Fruit fly (Drosophila melanogaster) whole organism, embryonic: ENCODE measurements around the gene CG5509.

Experiments
- Ada2b ChIP-seq: fragments of 200-800 bp; sonication (Bioruptor generic); IDR thresholded peaks from 2 replicates; pipeline ENCODE4 v1.3.6; 2022; ENCODE audit warnings: missing biosample characterization, missing genetic modification characterization
- Atf6 ChIP-seq: fragments of 200-800 bp; sonication (Bioruptor generic); IDR thresholded peaks from 2 replicates; pipeline ENCODE4 v1.3.6; 2022; ENCODE audit warnings: missing biosample characterization, missing genetic modification characterization
- CG10147 ChIP-seq: fragments of 200-800 bp; sonication (Bioruptor generic); optimal IDR thresholded peaks from 2 replicates; lab custom pipeline; 2019; ENCODE audit warnings: missing biosample characterization, mild to moderate bottlenecking, missing genetic modification characterization, moderate library complexity
- CG10654 ChIP-seq: fragments of 200-800 bp; sonication (Bioruptor generic); optimal IDR thresholded peaks from 2 replicates; lab custom pipeline; 2016; ENCODE audit warnings: missing biosample characterization, missing genetic modification characterization
- CG12769 ChIP-seq: fragments of 200-800 bp; sonication (Bioruptor generic); optimal IDR thresholded peaks from 2 replicates; lab custom pipeline; 2019; ENCODE audit warnings: missing biosample characterization, mild to moderate bottlenecking, missing genetic modification characterization, moderate library complexity
- CG1529 ChIP-seq: fragments of 200-800 bp; sonication (Bioruptor generic); optimal IDR thresholded peaks from 3 replicates; lab custom pipeline; 2018; ENCODE audit warnings: missing biosample characterization, missing genetic modification characterization
- CG1603 ChIP-seq: fragments of 200-800 bp; sonication (Bioruptor generic); optimal IDR thresholded peaks from 2 replicates; lab custom pipeline; 2019; ENCODE audit warnings: missing biosample characterization, mild to moderate bottlenecking, missing genetic modification characterization, moderate library complexity
- CG1792 ChIP-seq: fragments of 200-800 bp; sonication (Bioruptor generic); optimal IDR thresholded peaks from 2 replicates; lab custom pipeline; 2016; ENCODE audit warnings: missing biosample characterization, missing genetic modification characterization
- CG18011 ChIP-seq: fragments of 200-800 bp; sonication (Bioruptor generic); optimal IDR thresholded peaks from 2 replicates; lab custom pipeline; 2017; ENCODE audit warnings: missing biosample characterization, missing genetic modification characterization, mild to moderate bottlenecking, moderate library complexity, missing genotype
- CG2678 ChIP-seq: fragments of 200-800 bp; sonication (Bioruptor generic); optimal IDR thresholded peaks from 3 replicates; lab custom pipeline; 2019; ENCODE audit warnings: missing biosample characterization, mild to moderate bottlenecking, missing genetic modification characterization, moderate library complexity
- CG30403 ChIP-seq: fragments of 200-800 bp; sonication (Bioruptor generic); optimal IDR thresholded peaks from 3 replicates; lab custom pipeline; 2016; ENCODE audit warnings: missing biosample characterization, missing genetic modification characterization
- CG30431 ChIP-seq: fragments of 200-800 bp; sonication (Bioruptor generic); optimal IDR thresholded peaks from 2 replicates; lab custom pipeline; 2017; ENCODE audit warnings: missing biosample characterization, missing genetic modification characterization
- CG31224 ChIP-seq: fragments of 200-800 bp; sonication (Bioruptor generic); IDR thresholded peaks from 2 replicates; pipeline ENCODE4 v1.3.6; 2022; ENCODE audit warnings: missing biosample characterization, missing genetic modification characterization
- CG4404 ChIP-seq: fragments of 200-800 bp; sonication (Bioruptor generic); IDR thresholded peaks from 2 replicates; pipeline ENCODE4 v1.3.6; 2022; ENCODE audit warnings: missing biosample characterization, missing genetic modification characterization
- CG6689 ChIP-seq: fragments of 200-800 bp; sonication (Bioruptor generic); IDR thresholded peaks from 2 replicates; pipeline ENCODE4 v1.3.6; 2022; ENCODE audit warnings: missing biosample characterization, missing genetic modification characterization
- CG6854 ChIP-seq: fragments of 200-800 bp; sonication (Bioruptor generic); optimal IDR thresholded peaks from 3 replicates; lab custom pipeline; 2017; ENCODE audit warnings: missing biosample characterization, mild to moderate bottlenecking, missing genetic modification characterization
- CG7556 ChIP-seq: fragments of 200-800 bp; sonication (Bioruptor generic); optimal IDR thresholded peaks from 2 replicates; lab custom pipeline; 2017; ENCODE audit warnings: missing biosample characterization, mild to moderate bottlenecking, missing genetic modification characterization
- CG7786 ChIP-seq: fragments of 200-800 bp; sonication (Bioruptor generic); optimal IDR thresholded peaks from 2 replicates; lab custom pipeline; 2016; ENCODE audit warnings: missing biosample characterization, missing genetic modification characterization
- CG8290 ChIP-seq, 3 experiments: fragments of 200-800 bp; sonication (Bioruptor generic); optimal IDR thresholded peaks; 2 replicates each; lab custom pipeline; 2016 to 2019; ENCODE audit warnings: missing biosample characterization in 3 of 3, missing genetic modification characterization in 3 of 3, mild to moderate bottlenecking in 2 of 3, moderate library complexity in 1 of 3
- CG9876 ChIP-seq: fragments of 200-800 bp; sonication (Bioruptor generic); optimal IDR thresholded peaks from 2 replicates; lab custom pipeline; 2016; ENCODE audit warnings: missing biosample characterization, missing genetic modification characterization
- Deaf1 ChIP-seq: fragments of 200-800 bp; optimal IDR thresholded peaks from 3 replicates; lab custom pipeline; 2019; ENCODE audit warnings: missing biosample characterization, mild to moderate bottlenecking, missing genetic modification characterization, moderate library complexity
- Doc3 ChIP-seq: fragments of 200-800 bp; sonication (Bioruptor generic); IDR thresholded peaks from 3 replicates; pipeline ENCODE4 v1.3.6; 2022; ENCODE audit warnings: missing biosample characterization, missing genetic modification characterization; ENCODE audit not compliant: partially characterized antibody
- Fer1 ChIP-seq: fragments of 200-800 bp; sonication (Bioruptor generic); optimal IDR thresholded peaks from 2 replicates; lab custom pipeline; 2017; ENCODE audit warnings: missing biosample characterization, mild to moderate bottlenecking, missing genetic modification characterization
- Fer2 ChIP-seq: fragments of 200-800 bp; sonication (Bioruptor generic); optimal IDR thresholded peaks from 2 replicates; lab custom pipeline; 2018; ENCODE audit warnings: missing biosample characterization, mild to moderate bottlenecking, missing genetic modification characterization, moderate library complexity
- H2.0 ChIP-seq: fragments of 200-800 bp; sonication (Bioruptor generic); IDR thresholded peaks from 2 replicates; pipeline ENCODE4 v1.3.6; 2022; ENCODE audit warnings: missing biosample characterization, missing genetic modification characterization
- Hr39 ChIP-seq: fragments of >200 bp; optimal IDR thresholded peaks from 2 replicates; lab custom pipeline; 2017
- NK7.1 ChIP-seq: fragments of 200-800 bp; sonication (Bioruptor generic); optimal IDR thresholded peaks from 3 replicates; lab custom pipeline; 2016; ENCODE audit warnings: missing biosample characterization, missing genetic modification characterization
- Optix ChIP-seq: fragments of 200-800 bp; sonication (Bioruptor generic); IDR thresholded peaks from 3 replicates; pipeline ENCODE4 v1.3.6; 2022; ENCODE audit warnings: missing biosample characterization, missing genetic modification characterization
- Poxn ChIP-seq: fragments of 200-800 bp; sonication (Bioruptor generic); IDR thresholded peaks from 2 replicates; pipeline ENCODE4 v1.3.6; 2022; ENCODE audit warnings: missing biosample characterization, missing genetic modification characterization
- Sox102F ChIP-seq: fragments of 200-800 bp; sonication (Bioruptor generic); optimal IDR thresholded peaks from 2 replicates; lab custom pipeline; 2018; ENCODE audit warnings: missing biosample characterization, mild to moderate bottlenecking, missing genetic modification characterization, moderate library complexity
- Taf1 ChIP-seq: fragments of 200-800 bp; sonication (Bioruptor generic); IDR thresholded peaks from 2 replicates; pipeline ENCODE4 v1.3.6; 2022; ENCODE audit warnings: missing biosample characterization, missing genetic modification characterization
- Tbp ChIP-seq: fragments of >200 bp; optimal IDR thresholded peaks from 2 replicates; lab custom pipeline; 2018; ENCODE audit warnings: missing biosample characterization, missing genetic modification characterization
- amos ChIP-seq: fragments of 200-800 bp; sonication (Bioruptor generic); IDR thresholded peaks from 2 replicates; pipeline ENCODE4 v1.3.6; 2022; ENCODE audit warnings: missing biosample characterization, missing genetic modification characterization; ENCODE audit not compliant: partially characterized antibody
- aop ChIP-seq: fragments of 200-800 bp; sonication (Bioruptor generic); IDR thresholded peaks from 2 replicates; pipeline ENCODE4 v1.3.6; 2022; ENCODE audit warnings: missing biosample characterization, missing genetic modification characterization
- bab2 ChIP-seq: fragments of 200-800 bp; sonication (Bioruptor generic); optimal IDR thresholded peaks from 2 replicates; lab custom pipeline; 2016; ENCODE audit warnings: missing biosample characterization, missing genetic modification characterization
- bigmax ChIP-seq: fragments of 200-800 bp; sonication (Bioruptor generic); optimal IDR thresholded peaks from 2 replicates; lab custom pipeline; 2018; ENCODE audit warnings: missing biosample characterization, mild to moderate bottlenecking, missing genetic modification characterization
- chif ChIP-seq, 2 experiments: fragments of 200-800 bp; sonication (Bioruptor generic); optimal IDR thresholded peaks; 3 replicates each; lab custom pipeline; 2016; ENCODE audit warnings: missing biosample characterization in 2 of 2, missing genetic modification characterization in 2 of 2
- corto ChIP-seq: fragments of 200-800 bp; sonication (Bioruptor generic); optimal IDR thresholded peaks from 2 replicates; lab custom pipeline; 2016; ENCODE audit warnings: missing biosample characterization, mild to moderate bottlenecking, missing genetic modification characterization, moderate library complexity
- fu2 ChIP-seq: fragments of 200-800 bp; sonication (Bioruptor generic); optimal IDR thresholded peaks from 2 replicates; lab custom pipeline; 2016; ENCODE audit warnings: missing biosample characterization, missing genetic modification characterization
- gsb ChIP-seq: fragments of 200-800 bp; sonication (Bioruptor generic); IDR thresholded peaks from 2 replicates; pipeline ENCODE4 v1.3.6; 2022; ENCODE audit warnings: missing biosample characterization, missing genetic modification characterization
- insv ChIP-seq, 2 experiments: fragments of 200-800 bp; sonication (Bioruptor generic); optimal IDR thresholded peaks; 3 replicates each; lab custom pipeline; 2016 to 2018; ENCODE audit warnings: missing biosample characterization in 2 of 2, missing genetic modification characterization in 2 of 2
- klu ChIP-seq: fragments of 200-800 bp; sonication (Bioruptor generic); IDR thresholded peaks from 2 replicates; pipeline ENCODE4 v1.3.6; 2022; ENCODE audit warnings: missing biosample characterization, missing genetic modification characterization
- maf-S ChIP-seq: fragments of 200-800 bp; sonication (Bioruptor generic); optimal IDR thresholded peaks from 2 replicates; lab custom pipeline; 2016; ENCODE audit warnings: missing biosample characterization, missing genetic modification characterization
- pho ChIP-seq: fragments of 200-800 bp; sonication (Bioruptor generic); optimal IDR thresholded peaks from 2 replicates; lab custom pipeline; 2016; ENCODE audit warnings: missing biosample characterization, missing genetic modification characterization
- pzg ChIP-seq: fragments of 200-800 bp; sonication (Bioruptor generic); optimal IDR thresholded peaks from 3 replicates; lab custom pipeline; 2018; ENCODE audit warnings: missing biosample characterization, mild to moderate bottlenecking, missing genetic modification characterization, moderate library complexity
- ranshi ChIP-seq: fragments of 200-800 bp; sonication (Bioruptor generic); IDR thresholded peaks from 2 replicates; pipeline ENCODE4 v1.3.6; 2022; ENCODE audit warnings: missing biosample characterization, missing genetic modification characterization
- sd ChIP-seq: fragments of 200-800 bp; sonication (Bioruptor generic); optimal IDR thresholded peaks from 3 replicates; lab custom pipeline; 2018; ENCODE audit warnings: missing biosample characterization, mild to moderate bottlenecking, missing genetic modification characterization, moderate library complexity
- sens-2 ChIP-seq: fragments of 200-800 bp; sonication (Bioruptor generic); IDR thresholded peaks from 2 replicates; pipeline ENCODE4 v1.3.6; 2022; ENCODE audit warnings: missing biosample characterization, missing genetic modification characterization
- tll ChIP-seq, 2 experiments: fragments of 200-800 bp in 1 of 2; fragments of >200 bp in 1 of 2; sonication (Bioruptor generic) in 1 of 2; optimal IDR thresholded peaks; 2 replicates each; lab custom pipeline; 2017 to 2019; ENCODE audit warnings: missing biosample characterization in 2 of 2, missing genetic modification characterization in 2 of 2, mild to moderate bottlenecking in 1 of 2, moderate library complexity in 1 of 2
- twi ChIP-seq: fragments of 200-800 bp; optimal IDR thresholded peaks from 2 replicates; lab custom pipeline; 2019; ENCODE audit warnings: missing biosample characterization, mild to moderate bottlenecking, missing genetic modification characterization, moderate library complexity
- tx ChIP-seq: fragments of 200-800 bp; sonication (Bioruptor generic); optimal IDR thresholded peaks from 2 replicates; lab custom pipeline; 2016; ENCODE audit warnings: missing biosample characterization, missing genetic modification characterization
- unpg ChIP-seq: fragments of 200-800 bp; sonication (Bioruptor generic); optimal IDR thresholded peaks from 3 replicates; lab custom pipeline; 2018; ENCODE audit warnings: missing biosample characterization, mild to moderate bottlenecking, missing genetic modification characterization, moderate library complexity

Gene CG5509

DNA sequence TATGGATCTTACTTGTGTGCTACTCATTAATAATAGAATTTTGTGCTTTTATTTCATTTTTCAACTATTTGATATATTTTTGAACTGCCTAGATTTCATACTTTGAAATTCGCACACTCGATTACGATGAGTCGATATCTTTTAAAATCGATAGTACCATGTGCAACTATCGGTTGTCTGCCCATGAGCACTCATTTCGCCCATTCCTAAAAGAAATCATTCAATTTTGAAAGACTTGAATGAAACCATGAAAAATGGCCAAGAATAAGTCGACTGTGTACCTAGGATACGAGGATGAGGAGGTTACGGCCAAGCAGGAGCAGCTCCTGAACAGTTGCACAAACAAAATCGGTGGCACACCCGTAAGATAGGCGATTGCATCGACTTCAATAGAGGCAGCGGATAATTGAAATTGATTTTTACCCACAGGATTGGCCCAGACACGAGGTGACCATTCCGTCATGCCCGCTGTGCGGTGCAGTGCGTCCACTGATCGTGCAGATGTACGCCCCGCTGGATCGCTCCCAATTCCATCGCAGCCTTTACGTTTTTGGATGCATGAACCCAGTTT is 4.2 kb downstream of the CG5509 start, which contains the start of gene trus (continued):
- TF ChIP-seq CG6854 (no peak), Doc3 (GFP tag; lab: Robert Waterston, UW) (peak; percentile 88), CG6689 (GFP tag; lab: Robert Waterston, UW) (no peak), Ada2b (no peak), Poxn (no peak), insv (GFP tag; optimal IDR thresholded peaks at IDR 0.05; lab: Kevin White, UChicago) (no peak), CG30431 (GFP tag; lab: Kevin White, UChicago) (no peak), chif (GFP tag; optimal IDR thresholded peaks at IDR 0.05; lab: Kevin White, UChicago) (no peak), aop (GFP tag; lab: Robert Waterston, UW) (no peak), CG7556 (GFP tag; lab: Kevin White, UChicago) (no peak), unpg (GFP tag; lab: Kevin White, UChicago) (no peak), bigmax (GFP tag; lab: Kevin White, UChicago) (no peak), CG1603 (no peak), Taf1 (no peak), CG10147 (no peak), Fer2 (tag; lab: Kevin White, UChicago) (no peak), pho (GFP tag; lab: Kevin White, UChicago) (no peak), H2.0 (GFP tag; lab: Robert Waterston, UW) (no peak), twi (tag; lab: Kevin White, UChicago) (no peak), CG18011 (GFP tag; lab: Kevin White, UChicago) (no peak), Optix (GFP tag; lab: Robert Waterston, UW) (no peak), CG31224 (GFP tag; lab: Robert Waterston, UW) (no peak), corto (GFP tag; lab: Kevin White, UChicago) (no peak), sens-2 (GFP tag; lab: Robert Waterston, UW) (no peak), tll (GFP tag; optimal IDR thresholded peaks at IDR 0.05; lab: Kevin White, UChicago) (no peak), Fer1 (GFP tag; lab: Kevin White, UChicago) (peak; percentile 13), Hr39 (lab: Kevin White, UChicago) (no peak), fu2 (GFP tag; lab: Kevin White, UChicago) (no peak), CG9876 (GFP tag; lab: Kevin White, UChicago) (no peak), CG10654 (no peak), CG4404 (no peak), CG1792 (GFP tag; lab: Kevin White, UChicago) (no peak), ranshi (GFP tag; lab: Robert Waterston, UW) (no peak), bab2 (GFP tag; lab: Kevin White, UChicago) (no peak), CG30403 (GFP tag; lab: Kevin White, UChicago) (no peak), maf-S (no peak), klu (no peak), CG1529 (no peak), Atf6 (GFP tag; lab: Robert Waterston, UW) (no peak), CG2678 (tag; lab: Kevin White, UChicago) (no peak), Sox102F (GFP tag; lab: Kevin White, UChicago) (no peak), amos (peak; percentile 90), sd (no peak), tx (GFP tag; lab: Kevin White, UChicago) (no peak), Tbp (GFP tag; lab: Kevin White, UChicago) (no peak), CG12769 (tag; lab: Kevin White, UChicago) (no peak), NK7.1 (GFP tag; lab: Kevin White, UChicago) (no peak), gsb (no peak), CG8290 (GFP tag; optimal IDR thresholded peaks at IDR 0.05; lab: Kevin White, UChicago) (no peak), CG8290 (tag; optimal IDR thresholded peaks at IDR 0.05; lab: Kevin White, UChicago) (no peak), pzg (peak; percentile 70), Deaf1 (no peak), CG7786 (GFP tag; lab: Kevin White, UChicago) (no peak)
